Fruit fly (Drosophila melanogaster) whole organism, wandering third instar larva: ENCODE data around the gene SREBP.

ENCODE experiments used
- lola ChIP-seq: fragments of >200 bp; optimal IDR thresholded peaks from 2 replicates; lab custom pipeline; 2017; ENCODE audit warnings: missing biosample characterization, missing genetic modification characterization
- psq ChIP-seq: fragments of 200-800 bp; sonication (Bioruptor generic); optimal IDR thresholded peaks from 3 replicates; lab custom pipeline; 2017; ENCODE audit warnings: missing biosample characterization, mild to moderate bottlenecking, missing genetic modification characterization, moderate library complexity

dm6 chr3L:19813075-19813903, 19.6 kb downstream of the SREBP start, which contains the start of gene Cyp305a1:
- TF ChIP-seq psq: no peak
- TF ChIP-seq lola (GFP tag; lab: Kevin White, UChicago): no peak
